Worm (Caenorhabditis elegans) whole organism, L3 larva: ENCODE results near the gene C49C3.21.
A peak's percentile ranks its signal among the peaks of the same experiment; 100 is the strongest.

Experiments used
- ZK546.5 ChIP-seq: sonication (generic microtip); optimal IDR thresholded peaks from 2 replicates; lab custom pipeline; 2017; ENCODE audit warnings: missing biosample characterization, missing genetic modification characterization
- aly-2 ChIP-seq: fragments of 150-350 bp; optimal IDR thresholded peaks from 2 replicates; lab custom pipeline; 2014; ENCODE audit warnings: missing biosample characterization, missing genetic modification characterization
- ceh-16 ChIP-seq: sonication (generic microtip); optimal IDR thresholded peaks from 2 replicates; lab custom pipeline; 2017; ENCODE audit warnings: missing biosample characterization, missing genetic modification characterization
- ceh-28 ChIP-seq: fragments of 150-350 bp; optimal IDR thresholded peaks from 2 replicates; lab custom pipeline; 2014; ENCODE audit warnings: missing biosample characterization, missing genetic modification reagents, missing genetic modification characterization
- ceh-82 ChIP-seq: fragments of 150-350 bp; optimal IDR thresholded peaks from 2 replicates; lab custom pipeline; 2014; ENCODE audit warnings: missing biosample characterization, missing genetic modification characterization
- daf-12 ChIP-seq: fragments of 150-350 bp; optimal IDR thresholded peaks from 2 replicates; lab custom pipeline; 2014; ENCODE audit warnings: missing biosample characterization, missing genetic modification reagents, missing genetic modification characterization
- egl-27 ChIP-seq: sonication (generic microtip); optimal IDR thresholded peaks from 4 replicates; lab custom pipeline; 2017; ENCODE audit warnings: missing biosample characterization, missing genetic modification reagents, missing genetic modification characterization
- egl-5 ChIP-seq: fragments of 150-350 bp; optimal IDR thresholded peaks from 2 replicates; lab custom pipeline; 2017; ENCODE audit warnings: missing biosample characterization, missing genetic modification reagents, missing genetic modification characterization, inconsistent platforms
- elt-2 ChIP-seq: sonication (generic microtip); optimal IDR thresholded peaks from 2 replicates; lab custom pipeline; 2016; ENCODE audit warnings: missing genetic modification reagents, mild to moderate bottlenecking, missing genetic modification characterization, missing compliant biosample characterization
- eor-1 ChIP-seq, 2 experiments: fragments of 150-350 bp; optimal IDR thresholded peaks; 2 replicates each; lab custom pipeline; 2014 to 2018; ENCODE audit warnings: missing biosample characterization in 2 of 2, missing genetic modification characterization in 2 of 2
- fkh-2 ChIP-seq: fragments of 150-350 bp; optimal IDR thresholded peaks from 2 replicates; lab custom pipeline; 2014; ENCODE audit warnings: missing biosample characterization, missing genetic modification reagents, missing genetic modification characterization
- fos-1 ChIP-seq: fragments of 150-350 bp; optimal IDR thresholded peaks from 2 replicates; lab custom pipeline; 2014; ENCODE audit warnings: missing biosample characterization, missing genetic modification characterization
- hmg-11 ChIP-seq: sonication (generic microtip); optimal IDR thresholded peaks from 2 replicates; lab custom pipeline; 2016; ENCODE audit warnings: missing genetic modification characterization, missing compliant biosample characterization
- jun-1 ChIP-seq: fragments of 150-350 bp; optimal IDR thresholded peaks from 2 replicates; lab custom pipeline; 2014; ENCODE audit warnings: missing biosample characterization, missing genetic modification reagents, missing genetic modification characterization
- lin-15B ChIP-seq: fragments of 150-350 bp; optimal IDR thresholded peaks from 2 replicates; lab custom pipeline; 2014; ENCODE audit warnings: missing biosample characterization, missing genetic modification characterization
- lin-39 ChIP-seq: fragments of 150-350 bp; optimal IDR thresholded peaks from 2 replicates; lab custom pipeline; 2018; ENCODE audit warnings: missing biosample characterization, missing genetic modification reagents, missing genetic modification characterization
- mml-1 ChIP-seq: fragments of 150-350 bp; sonication (generic microtip); optimal IDR thresholded peaks from 3 replicates; lab custom pipeline; 2014; ENCODE audit warnings: missing biosample characterization, missing genetic modification characterization
- nfya-1 ChIP-seq: sonication (generic microtip); optimal IDR thresholded peaks from 2 replicates; lab custom pipeline; 2017; ENCODE audit warnings: missing genetic modification characterization, mild to moderate bottlenecking, missing compliant biosample characterization, antibody characterized with exemption, moderate library complexity; ENCODE audit not compliant: insufficient read depth
- nhr-11 ChIP-seq: fragments of 150-350 bp; optimal IDR thresholded peaks from 2 replicates; lab custom pipeline; 2014; ENCODE audit warnings: missing biosample characterization, missing genetic modification characterization
- nhr-23 ChIP-seq: fragments of 150-350 bp; optimal IDR thresholded peaks from 2 replicates; lab custom pipeline; 2014; ENCODE audit warnings: missing biosample characterization, missing genetic modification reagents, missing genetic modification characterization
- nhr-237 ChIP-seq: fragments of 150-350 bp; optimal IDR thresholded peaks from 2 replicates; lab custom pipeline; 2014; ENCODE audit warnings: missing biosample characterization, missing genetic modification characterization
- nhr-25 ChIP-seq: sonication (generic microtip); optimal IDR thresholded peaks from 2 replicates; lab custom pipeline; 2017; ENCODE audit warnings: missing biosample characterization, missing genetic modification characterization
- nhr-28 ChIP-seq: fragments of 150-350 bp; optimal IDR thresholded peaks from 2 replicates; lab custom pipeline; 2014; ENCODE audit warnings: missing biosample characterization, missing genetic modification characterization
- nhr-43 ChIP-seq: sonication (generic microtip); optimal IDR thresholded peaks from 2 replicates; lab custom pipeline; 2016; ENCODE audit warnings: mild to moderate bottlenecking, missing genetic modification characterization, missing compliant biosample characterization; ENCODE audit not compliant: poor library complexity, severe bottlenecking
- nhr-67 ChIP-seq: fragments of 150-350 bp; optimal IDR thresholded peaks from 2 replicates; lab custom pipeline; 2014; ENCODE audit warnings: missing biosample characterization, missing genetic modification characterization
- nhr-76 ChIP-seq: fragments of 150-350 bp; sonication (generic microtip); optimal IDR thresholded peaks from 5 replicates; lab custom pipeline; 2014; ENCODE audit warnings: missing biosample characterization, missing genetic modification characterization
- nhr-77 ChIP-seq: fragments of 150-350 bp; optimal IDR thresholded peaks from 2 replicates; lab custom pipeline; 2014; ENCODE audit warnings: missing biosample characterization, missing genetic modification characterization
- pha-4 ChIP-seq: fragments of 150-350 bp; optimal IDR thresholded peaks from 2 replicates; lab custom pipeline; 2014; ENCODE audit warnings: missing biosample characterization, missing genetic modification reagents, missing genetic modification characterization
- tbx-2 ChIP-seq: sonication (generic microtip); optimal IDR thresholded peaks from 2 replicates; lab custom pipeline; 2016; ENCODE audit warnings: mild to moderate bottlenecking, missing genetic modification characterization, missing compliant biosample characterization
- unc-62 ChIP-seq: fragments of 150-350 bp; sonication (generic microtip); optimal IDR thresholded peaks from 4 replicates; lab custom pipeline; 2014; ENCODE audit warnings: missing biosample characterization, missing genetic modification reagents, missing genetic modification characterization

C49C3.21 gene

ce11 chrIV:17331100-17331577 is 11.6 kb upstream of the C49C3.21 start, which contains the start of gene C49C3.6:
C49C3.6 (plus strand) TSS chrIV:17331527.
- peak; percentile 56 for TF ChIP-seq hmg-11
- peak; percentile 49 for TF ChIP-seq nfya-1 (tag; lab: Kevin White, UChicago)
- TF ChIP-seq lin-15B: peak; percentile 49
- no peak for TF ChIP-seq unc-62 (GFP tag; lab: Kevin White, UChicago)
- TF ChIP-seq pha-4 (tag; lab: Kevin White, UChicago): peak; percentile 33

ce11 chrIV:17332261-17332660 is 10.5 kb upstream of the C49C3.21 start, which contains the start of gene C49C3.7:
C49C3.7 (plus strand) TSS chrIV:17332561.
- no peak for TF ChIP-seq ceh-16 (tag; lab: Kevin White, UChicago)
- TF ChIP-seq lin-39 (tag; lab: Kevin White, UChicago): no peak
- no peak for TF ChIP-seq nhr-76 (tag; lab: Kevin White, UChicago)
- TF ChIP-seq nhr-28 (tag; lab: Kevin White, UChicago): no peak
- TF ChIP-seq ceh-82 (tag; lab: Kevin White, UChicago): no peak
- TF ChIP-seq ZK546.5 (tag; lab: Kevin White, UChicago): no peak
- no peak for TF ChIP-seq nhr-23 (tag; lab: Kevin White, UChicago)
- no peak for TF ChIP-seq tbx-2 (tag; lab: Kevin White, UChicago)
- no peak for TF ChIP-seq nhr-11 (tag; lab: Kevin White, UChicago)
- TF ChIP-seq nfya-1 (tag; lab: Kevin White, UChicago): no peak
- no peak for TF ChIP-seq nhr-77 (tag; lab: Kevin White, UChicago)
- TF ChIP-seq elt-2 (tag; lab: Kevin White, UChicago): no peak
- TF ChIP-seq ceh-28 (tag; lab: Kevin White, UChicago): no peak
- no peak for TF ChIP-seq jun-1 (tag; lab: Kevin White, UChicago)
- TF ChIP-seq nhr-67 (tag; lab: Kevin White, UChicago): no peak

- TF ChIP-seq lin-39 (tag; lab: Kevin White, UChicago): peak; percentile 12
- TF ChIP-seq eor-1 (tag; optimal IDR thresholded peaks at IDR 0.05; lab: Kevin White, UChicago): no peak
- TF ChIP-seq ceh-28 (tag; lab: Kevin White, UChicago): no peak
- peak; percentile 45 for TF ChIP-seq hmg-11
- peak; percentile 17 for TF ChIP-seq nhr-23 (tag; lab: Kevin White, UChicago)
- TF ChIP-seq aly-2 (tag; lab: Kevin White, UChicago): no peak
- peak; percentile 66 for TF ChIP-seq nfya-1 (tag; lab: Kevin White, UChicago)
- peak; percentile 36 for TF ChIP-seq elt-2 (tag; lab: Kevin White, UChicago)
- TF ChIP-seq unc-62 (GFP tag; lab: Kevin White, UChicago): no peak
- no peak for TF ChIP-seq fos-1 (tag; lab: Kevin White, UChicago)
- TF ChIP-seq lin-15B: peak; percentile 53
- TF ChIP-seq pha-4 (tag; lab: Kevin White, UChicago): peak; percentile 40
Measured at ce11 chrIV:17333542-17334281, 9.1 kb upstream of the C49C3.21 start, which contains the start of gene C49C3.15. C49C3.15 (plus strand) TSS chrIV:17334231.

- no peak for TF ChIP-seq mml-1 (tag; lab: Kevin White, UChicago)
- no peak for TF ChIP-seq nhr-76 (tag; lab: Kevin White, UChicago)
- no peak for TF ChIP-seq unc-62 (GFP tag; lab: Kevin White, UChicago)
- TF ChIP-seq nhr-28 (tag; lab: Kevin White, UChicago): no peak
- no peak for TF ChIP-seq fkh-2
- TF ChIP-seq nhr-67 (tag; lab: Kevin White, UChicago): no peak
- TF ChIP-seq fos-1 (tag; lab: Kevin White, UChicago): no peak
- peak; percentile 14 for TF ChIP-seq egl-5 (tag; lab: Kevin White, UChicago)
- peak; percentile 26 for TF ChIP-seq pha-4 (tag; lab: Kevin White, UChicago)
- TF ChIP-seq nhr-11 (tag; lab: Kevin White, UChicago): no peak
- peak; percentile 24 for TF ChIP-seq nfya-1 (tag; lab: Kevin White, UChicago)
- no peak for TF ChIP-seq ZK546.5 (tag; lab: Kevin White, UChicago)
- TF ChIP-seq daf-12 (tag; lab: Kevin White, UChicago): no peak
- TF ChIP-seq egl-27 (tag; lab: Kevin White, UChicago): no peak
- no peak for TF ChIP-seq nhr-25
- TF ChIP-seq aly-2 (tag; lab: Kevin White, UChicago): no peak
- TF ChIP-seq nhr-237: no peak
- TF ChIP-seq nhr-43 (tag; lab: Kevin White, UChicago): no peak
Measured at ce11 chrIV:17335031-17335430, 7.7 kb upstream of the C49C3.21 start, which contains the start of gene C49C3.8. C49C3.8 (plus strand) TSS chrIV:17335203.
